Worm (Caenorhabditis elegans) whole organism, L4 larva: ENCODE measurements around the gene sra-6.

Source experiments
- F44E2.7 ChIP-seq: fragments of 200-800 bp; sonication (Bioruptor generic); IDR thresholded peaks from 2 replicates; pipeline ENCODE4 v2.1.2; 2022; ENCODE audit warnings: missing genetic modification characterization, missing compliant biosample characterization
- R02D3.7 ChIP-seq: fragments of 150-350 bp; sonication (generic microtip); optimal IDR thresholded peaks from 3 replicates; lab custom pipeline; 2014; ENCODE audit warnings: missing biosample characterization, missing genetic modification characterization
- Y105C5A.15 ChIP-seq: fragments of 200-800 bp; sonication (Bioruptor generic); IDR thresholded peaks from 2 replicates; pipeline ENCODE4 v1.3.6; 2022; ENCODE audit warnings: missing genetic modification characterization, missing compliant biosample characterization
- Y5F2A.4 ChIP-seq: fragments of 200-800 bp; sonication (Bioruptor generic); optimal IDR thresholded peaks from 2 replicates; lab custom pipeline; 2018; ENCODE audit warnings: mild to moderate bottlenecking, missing genetic modification characterization, missing compliant biosample characterization
- ZK546.5 ChIP-seq, 2 experiments: sonication (generic microtip); optimal IDR thresholded peaks; 2 replicates each; lab custom pipeline; 2017; ENCODE audit warnings: missing biosample characterization in 2 of 2, missing genetic modification characterization in 2 of 2
- aha-1 ChIP-seq: fragments of 150-350 bp; peaks from one replicate; lab custom pipeline; 2014; ENCODE audit warnings: missing biosample characterization, missing genetic modification characterization
- attf-4 ChIP-seq: sonication (generic microtip); optimal IDR thresholded peaks from 3 replicates; lab custom pipeline; 2017; ENCODE audit warnings: missing biosample characterization, missing genetic modification characterization
- ces-1 ChIP-seq: fragments of 150-350 bp; sonication (generic microtip); optimal IDR thresholded peaks from 4 replicates; lab custom pipeline; 2014; ENCODE audit warnings: missing biosample characterization, missing genetic modification reagents, missing genetic modification characterization
- cey-2 ChIP-seq: sonication (generic microtip); optimal IDR thresholded peaks from 3 replicates; lab custom pipeline; 2017; ENCODE audit warnings: missing genetic modification characterization, mild to moderate bottlenecking, missing compliant biosample characterization, antibody characterized with exemption, borderline replicate concordance; ENCODE audit not compliant: insufficient read depth
- daf-12 ChIP-seq: fragments of 150-350 bp; optimal IDR thresholded peaks from 2 replicates; lab custom pipeline; 2014; ENCODE audit warnings: missing biosample characterization, missing genetic modification reagents, missing genetic modification characterization
- daf-16 ChIP-seq, 3 experiments: sonication (generic microtip); optimal IDR thresholded peaks; 2 replicates each; lab custom pipeline; 2016 to 2017; ENCODE audit warnings: missing genetic modification characterization in 3 of 3, missing genetic modification reagents in 3 of 3, mild to moderate bottlenecking in 2 of 3, missing compliant biosample characterization in 2 of 3, missing biosample characterization in 1 of 3, moderate library complexity in 1 of 3
- dmd-6 ChIP-seq: fragments of 200-800 bp; sonication (Bioruptor generic); IDR thresholded peaks from 2 replicates; pipeline ENCODE4 v1.3.6; 2022; ENCODE audit warnings: missing genetic modification reagents, missing genetic modification characterization, missing compliant biosample characterization
- dmd-8 ChIP-seq: fragments of 200-800 bp; sonication (Bioruptor generic); IDR thresholded peaks from 2 replicates; pipeline ENCODE4 v1.3.6; 2022; ENCODE audit warnings: missing genetic modification characterization, missing compliant biosample characterization
- dmd-9 ChIP-seq: fragments of 200-800 bp; sonication (Bioruptor generic); IDR thresholded peaks from 2 replicates; pipeline ENCODE4 v1.3.6; 2022; ENCODE audit warnings: missing genetic modification reagents, missing genetic modification characterization, missing compliant biosample characterization
- egl-43 ChIP-seq: fragments of 200-800 bp; sonication (Bioruptor generic); IDR thresholded peaks from 2 replicates; pipeline ENCODE4 v1.3.6; 2022; ENCODE audit warnings: missing genetic modification reagents, missing genetic modification characterization, missing compliant biosample characterization
- gei-8 ChIP-seq: fragments of 200-800 bp; sonication (Bioruptor generic); optimal IDR thresholded peaks from 2 replicates; lab custom pipeline; 2018; ENCODE audit warnings: mild to moderate bottlenecking, missing genetic modification characterization, missing compliant biosample characterization
- hmg-1.1 ChIP-seq: fragments of 200-800 bp; sonication (Bioruptor generic); IDR thresholded peaks from 2 replicates; pipeline ENCODE4 v1.3.6; 2022; ENCODE audit warnings: missing genetic modification reagents, missing genetic modification characterization, missing compliant biosample characterization
- jun-1 ChIP-seq: fragments of 150-350 bp; optimal IDR thresholded peaks from 2 replicates; lab custom pipeline; 2014; ENCODE audit warnings: missing biosample characterization, missing genetic modification reagents, missing genetic modification characterization
- lin-15B ChIP-seq: fragments of 150-350 bp; sonication (generic microtip); optimal IDR thresholded peaks from 3 replicates; lab custom pipeline; 2014; ENCODE audit warnings: missing biosample characterization, missing genetic modification characterization
- lin-29 ChIP-seq: fragments of 200-800 bp; sonication (Bioruptor generic); IDR thresholded peaks from 2 replicates; pipeline ENCODE4 v1.3.6; 2022; ENCODE audit warnings: missing genetic modification reagents, missing genetic modification characterization, missing compliant biosample characterization
- lin-38 ChIP-seq: fragments of 200-800 bp; sonication (Bioruptor generic); IDR thresholded peaks from 2 replicates; pipeline ENCODE4 v1.3.6; 2022; ENCODE audit warnings: missing genetic modification reagents, missing genetic modification characterization, missing compliant biosample characterization
- mdt-29 ChIP-seq: fragments of 200-800 bp; sonication (Bioruptor generic); IDR thresholded peaks from 2 replicates; pipeline ENCODE4 v1.3.6; 2022; ENCODE audit warnings: missing genetic modification reagents, missing genetic modification characterization, missing compliant biosample characterization
- mep-1 ChIP-seq: fragments of 150-350 bp; sonication (generic microtip); optimal IDR thresholded peaks from 3 replicates; lab custom pipeline; 2014; ENCODE audit warnings: missing biosample characterization, missing genetic modification characterization
- mes-2 ChIP-seq: sonication (generic microtip); optimal IDR thresholded peaks from 2 replicates; lab custom pipeline; 2016; ENCODE audit warnings: missing genotype, mild to moderate bottlenecking, missing genetic modification characterization, missing compliant biosample characterization; ENCODE audit not compliant: poor library complexity, severe bottlenecking
- nhr-41 ChIP-seq: fragments of 200-800 bp; sonication (Bioruptor generic); IDR thresholded peaks from 2 replicates; pipeline ENCODE4 v1.3.6; 2022; ENCODE audit warnings: missing genetic modification reagents, missing genetic modification characterization, missing compliant biosample characterization
- nhr-42 ChIP-seq: fragments of 200-800 bp; sonication (Bioruptor generic); IDR thresholded peaks from 2 replicates; pipeline ENCODE4 v1.3.6; 2022; ENCODE audit warnings: missing genetic modification characterization, missing compliant biosample characterization
- nhr-6 ChIP-seq: fragments of 150-350 bp; optimal IDR thresholded peaks from 2 replicates; lab custom pipeline; 2014; ENCODE audit warnings: missing biosample characterization, missing genetic modification characterization
- nhr-76 ChIP-seq: fragments of 150-350 bp; optimal IDR thresholded peaks from 2 replicates; lab custom pipeline; 2014; ENCODE audit warnings: missing biosample characterization, missing genetic modification characterization
- pha-4 ChIP-seq, 2 experiments: fragments of 150-350 bp in 1 of 2; fragments of 200-800 bp in 1 of 2; sonication (Bioruptor generic) in 1 of 2; IDR thresholded peaks in 1 of 2; optimal IDR thresholded peaks in 1 of 2; 2 replicates each; pipeline versions ENCODE4 v1.3.6 to Lab custom; 2014 to 2022; ENCODE audit warnings: missing genetic modification characterization in 2 of 2, missing genetic modification reagents in 2 of 2, missing biosample characterization in 1 of 2, missing compliant biosample characterization in 1 of 2
- php-3 ChIP-seq: fragments of 200-800 bp; sonication (Bioruptor generic); IDR thresholded peaks from 2 replicates; pipeline ENCODE4 v1.3.6; 2022; ENCODE audit warnings: missing genetic modification reagents, missing genetic modification characterization, missing compliant biosample characterization
- pqm-1 ChIP-seq: sonication (generic microtip); optimal IDR thresholded peaks from 2 replicates; lab custom pipeline; 2017; ENCODE audit warnings: missing biosample characterization, missing genetic modification characterization
- rbr-2 ChIP-seq: sonication (generic microtip); optimal IDR thresholded peaks from 2 replicates; lab custom pipeline; 2016; ENCODE audit warnings: missing genotype, missing genetic modification characterization, missing compliant biosample characterization
- skn-1 ChIP-seq: fragments of 150-350 bp; optimal IDR thresholded peaks from 2 replicates; lab custom pipeline; 2014; ENCODE audit warnings: missing biosample characterization, missing genetic modification characterization
- snpc-1.2 ChIP-seq: fragments of 200-800 bp; sonication (Bioruptor generic); IDR thresholded peaks from 2 replicates; pipeline ENCODE4 v1.3.6; 2022; ENCODE audit warnings: missing genetic modification reagents, missing genetic modification characterization, missing compliant biosample characterization
- snpc-4 ChIP-seq: fragments of 150-350 bp; optimal IDR thresholded peaks from 2 replicates; lab custom pipeline; 2014; ENCODE audit warnings: missing biosample characterization, missing genetic modification characterization
- unc-130 ChIP-seq: sonication (generic microtip); optimal IDR thresholded peaks from 2 replicates; lab custom pipeline; 2016; ENCODE audit warnings: missing genetic modification reagents, missing genetic modification characterization, missing compliant biosample characterization
- unc-62 ChIP-seq, 3 experiments: fragments of 150-350 bp in 1 of 3; sonication (generic microtip); optimal IDR thresholded peaks in 2 of 3; peaks in 1 of 3; 1 replicate in 1 of 3; 2 replicates in 2 of 3; lab custom pipeline; 2014 to 2017; ENCODE audit warnings: missing biosample characterization in 3 of 3, missing genetic modification characterization in 3 of 3, missing genetic modification reagents in 3 of 3, missing genotype in 1 of 3
- zip-11 ChIP-seq: fragments of 200-800 bp; sonication (Bioruptor generic); IDR thresholded peaks from 2 replicates; pipeline ENCODE4 v1.3.6; 2022; ENCODE audit warnings: missing genetic modification characterization, missing compliant biosample characterization
- ztf-7 ChIP-seq: fragments of 150-350 bp; optimal IDR thresholded peaks from 2 replicates; lab custom pipeline; 2014; ENCODE audit warnings: missing biosample characterization, missing genetic modification characterization

sra-6 gene

DNA sequence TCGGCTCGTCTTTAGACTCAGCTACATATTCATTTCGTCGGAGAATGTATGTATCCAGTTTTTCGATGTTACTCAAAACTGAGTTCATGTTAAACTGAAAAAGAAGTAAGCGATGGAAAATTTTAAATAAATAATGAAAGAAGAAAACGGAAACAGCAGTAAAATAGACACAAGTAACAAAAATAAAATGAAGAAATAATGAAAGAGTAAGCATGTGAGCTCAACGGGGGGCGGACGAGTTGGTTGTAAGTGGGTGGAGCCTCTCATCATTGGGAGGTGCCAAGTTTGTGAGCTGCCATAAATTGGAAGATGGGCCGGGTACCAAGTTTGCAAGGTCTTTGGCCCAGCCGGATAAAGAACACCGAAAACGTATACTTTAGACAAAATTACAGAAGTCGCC lies 32.8 kb upstream of the sra-6 start, which contains the start of gene wee-1.1:
TSS of gene wee-1.1 (minus strand) at position 101 of the 400 bp plus-strand sequence.
- TF ChIP-seq php-3 (GFP tag; lab: Robert Waterston, UW) (no peak), mdt-29 (no peak), nhr-42 (GFP tag; lab: Robert Waterston, UW) (no peak), aha-1 (tag; lab: Kevin White, UChicago) (no peak), unc-130 (GFP tag; lab: Kevin White, UChicago) (no peak), lin-38 (GFP tag; lab: Robert Waterston, UW) (no peak), ZK546.5 (tag; optimal IDR thresholded peaks at IDR 0.05; lab: Kevin White, UChicago) (no peak), lin-15B (tag; lab: Kevin White, UChicago) (no peak), gei-8 (GFP tag; lab: Kevin White, UChicago) (no peak), ztf-7 (tag; lab: Kevin White, UChicago) (no peak), dmd-6 (no peak), jun-1 (tag; lab: Kevin White, UChicago) (no peak), nhr-41 (GFP tag; lab: Robert Waterston, UW) (no peak), mep-1 (tag; lab: Kevin White, UChicago) (no peak), mes-2 (no peak), ces-1 (GFP tag; lab: Kevin White, UChicago) (no peak), Y5F2A.4 (no peak), daf-12 (tag; lab: Kevin White, UChicago) (no peak)

ce11 chrII:9577630-9578029 lies 27.0 kb upstream of the sra-6 start:
- TF ChIP-seq pha-4 (GFP tag; IDR thresholded peaks at IDR 0.05; lab: Robert Waterston, UW) = no peak
- TF ChIP-seq pha-4 (tag; optimal IDR thresholded peaks at IDR 0.05; lab: Kevin White, UChicago) = no peak
- no peak for TF ChIP-seq nhr-42 (GFP tag; lab: Robert Waterston, UW)
- no peak for TF ChIP-seq mes-2
- TF ChIP-seq cey-2 = no peak
- 0 out of 2 replicates have a peak, but pooled peaks have one; percentile 11 for TF ChIP-seq egl-43 (GFP tag; lab: Robert Waterston, UW)

DNA sequence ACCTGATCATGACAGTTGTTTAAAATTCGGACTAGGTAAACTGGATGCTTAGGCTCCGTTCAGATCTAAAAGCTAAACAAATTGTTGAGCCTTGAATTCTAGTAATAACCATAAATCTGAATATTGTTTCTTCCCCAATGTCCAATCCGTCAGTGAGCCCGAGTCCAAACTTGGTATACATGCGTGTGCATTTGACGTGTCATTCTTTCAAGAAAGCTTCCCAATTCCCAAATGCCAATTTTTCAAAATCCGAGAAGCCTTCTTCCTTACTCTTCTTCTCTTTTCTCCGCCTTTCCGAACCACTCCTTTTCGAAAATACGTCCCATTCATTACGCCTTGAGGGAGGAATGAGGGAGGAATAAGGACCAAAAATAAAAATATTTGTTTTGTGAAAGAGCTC lies 26.1 kb upstream of the sra-6 start:
- TF ChIP-seq ces-1 (GFP tag; lab: Kevin White, UChicago) (no peak), hmg-1.1 (0 out of 2 replicates have a peak, but pooled peaks have one; percentile 32), nhr-6 (tag; lab: Kevin White, UChicago) (no peak), R02D3.7 (tag; lab: Kevin White, UChicago) (no peak)

DNA sequence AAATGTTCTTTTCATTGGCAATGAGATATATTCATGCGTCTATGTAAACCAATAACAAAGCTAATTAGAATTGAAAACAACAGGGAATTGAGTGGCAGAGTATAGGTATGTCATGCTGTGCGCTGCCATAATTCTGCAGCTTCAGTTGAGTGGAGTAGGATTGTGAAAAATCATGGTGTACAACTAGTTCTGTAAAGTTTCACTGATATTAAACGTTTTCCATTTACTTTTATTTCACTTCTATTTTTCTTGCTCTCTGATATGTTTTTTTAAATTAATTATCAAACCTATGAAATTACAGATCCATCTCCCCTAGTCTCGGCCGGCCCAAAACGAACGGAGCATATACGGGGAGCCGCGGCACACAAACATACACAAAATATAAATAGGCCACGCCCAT lies 25.1 kb upstream of the sra-6 start, which contains the start of gene exc-7:
TSS of gene exc-7 (plus strand) at position 301 of the 400 bp plus-strand sequence.
- peak in 1 of 2 experiments; percentile 83 for TF ChIP-seq unc-62 (GFP tag; optimal IDR thresholded peaks at IDR 0.05 in 1 of 2; lab: Kevin White, UChicago)
- TF ChIP-seq unc-62 (tag; optimal IDR thresholded peaks at IDR 0.05; lab: Kevin White, UChicago) = no peak
- no peak for TF ChIP-seq daf-16 (GFP tag; optimal IDR thresholded peaks at IDR 0.05; lab: Kevin White, UChicago)
- TF ChIP-seq daf-16 (tag; optimal IDR thresholded peaks at IDR 0.05; lab: Kevin White, UChicago) = no peak

DNA sequence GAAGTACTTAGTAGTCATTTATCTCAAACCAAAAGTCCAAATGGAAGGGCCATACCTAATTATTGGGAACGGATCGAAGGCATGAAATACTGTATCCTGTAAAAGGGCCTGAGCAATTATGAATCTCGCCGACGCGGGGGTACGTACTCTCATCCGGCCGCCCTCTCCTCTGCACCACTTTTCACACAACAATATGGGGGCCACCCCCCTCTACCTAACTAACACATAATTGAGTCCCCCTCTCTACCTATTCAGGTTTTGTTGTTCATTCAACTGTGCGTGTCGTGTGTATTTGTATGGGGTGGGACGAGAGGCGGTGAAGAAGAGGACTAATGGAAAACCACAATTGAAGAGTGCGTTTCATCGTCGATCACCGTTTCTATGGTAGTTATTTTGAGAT lies 23.8 kb upstream of the sra-6 start:
- TF ChIP-seq mes-2 (peak; percentile 15), egl-43 (GFP tag; lab: Robert Waterston, UW) (0 out of 2 replicates have a peak, but pooled peaks have one; percentile 58), nhr-76 (tag; lab: Kevin White, UChicago) (no peak), F44E2.7 (GFP tag; lab: Robert Waterston, UW) (0 out of 2 replicates have a peak, but pooled peaks have one; percentile 43), attf-4 (no peak), zip-11 (GFP tag; lab: Robert Waterston, UW) (no peak), lin-29 (GFP tag; lab: Robert Waterston, UW) (no peak), Y105C5A.15 (GFP tag; lab: Robert Waterston, UW) (no peak), pqm-1 (tag; lab: Kevin White, UChicago) (no peak), rbr-2 (tag; lab: Kevin White, UChicago) (peak; percentile 1), snpc-1.2 (GFP tag; lab: Robert Waterston, UW) (no peak), unc-130 (GFP tag; lab: Kevin White, UChicago) (no peak), skn-1 (tag; lab: Kevin White, UChicago) (no peak), ztf-7 (tag; lab: Kevin White, UChicago) (no peak), dmd-9 (GFP tag; lab: Robert Waterston, UW) (no peak), dmd-8 (GFP tag; lab: Robert Waterston, UW) (no peak), snpc-4 (tag; lab: Kevin White, UChicago) (no peak), unc-62 (GFP tag; optimal IDR thresholded peaks at IDR 0.05 in 1 of 2; lab: Kevin White, UChicago) (peak in 1 of 2 experiments; percentile 60), unc-62 (tag; optimal IDR thresholded peaks at IDR 0.05; lab: Kevin White, UChicago) (no peak)
